Fruit fly (Drosophila melanogaster) whole organism: Measurements from ENCODE around the gene SA2.

Experiments
- CG8478 ChIP-seq: fragments of >200 bp; optimal IDR thresholded peaks from 2 replicates; lab custom pipeline; 2018; ENCODE audit warnings: inconsistent platforms
- Dll ChIP-seq: fragments of >200 bp; optimal IDR thresholded peaks from 2 replicates; lab custom pipeline; 2017
- EcR ChIP-seq, 2 experiments: fragments of >200 bp; optimal IDR thresholded peaks; 2 replicates each; lab custom pipeline; 2017; ENCODE audit warnings: missing biosample characterization in 2 of 2, missing genetic modification characterization in 2 of 2, missing genetic modification reagents in 2 of 2
- pan ChIP-seq: fragments of >200 bp; optimal IDR thresholded peaks from 2 replicates; lab custom pipeline; 2017
- psq ChIP-seq: fragments of >200 bp; optimal IDR thresholded peaks from 2 replicates; lab custom pipeline; 2017
- usp ChIP-seq: fragments of >200 bp; optimal IDR thresholded peaks from 2 replicates; lab custom pipeline; 2017; ENCODE audit warnings: missing biosample characterization, missing genetic modification characterization, mixed read lengths

SA2 gene

DNA sequence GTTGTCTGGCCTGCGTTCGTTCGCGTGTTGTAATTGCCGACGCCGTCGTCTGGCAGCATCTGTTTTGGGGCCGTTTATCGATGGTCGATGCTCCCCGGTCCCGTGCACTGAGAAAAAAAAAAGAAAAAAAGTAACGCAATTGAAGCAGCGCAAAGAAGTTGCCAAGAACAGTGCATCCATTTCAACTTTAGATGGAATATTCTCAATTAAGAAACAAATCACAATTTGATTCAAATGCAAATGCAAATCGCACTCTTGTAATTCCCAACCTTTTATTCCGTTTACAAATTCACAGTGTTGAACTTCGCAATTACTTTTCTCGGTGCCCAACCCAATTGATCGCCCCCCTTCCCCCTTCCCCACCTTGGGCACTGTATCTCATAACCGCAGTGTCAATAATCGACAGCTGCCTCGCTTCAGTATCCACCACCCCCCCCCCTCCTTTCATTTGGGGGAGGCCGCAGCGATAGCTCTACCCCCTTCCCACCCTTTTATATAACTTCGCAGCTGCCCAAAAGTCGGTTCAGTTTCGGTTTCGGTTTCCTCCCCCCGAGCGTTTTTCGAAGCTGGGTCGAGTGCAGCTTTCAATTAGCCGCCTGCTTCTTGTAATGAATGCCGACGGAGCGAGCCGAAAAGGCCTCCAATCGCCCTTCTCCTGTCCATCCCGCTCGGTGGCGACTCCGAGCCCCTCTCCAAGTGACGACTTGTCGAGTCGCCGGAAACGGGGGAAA lies 20.5 kb upstream of the SA2 start:
- TF ChIP-seq Dll (peak; percentile 59), pan (lab: Kevin White, UChicago) (no peak), EcR (GFP tag; optimal IDR thresholded peaks at IDR 0.05; lab: Kevin White, UChicago) (peak in 1 of 2 experiments; percentile 48)

- TF ChIP-seq psq (lab: Kevin White, UChicago) (no peak), usp (GFP tag; lab: Kevin White, UChicago) (no peak), pan (lab: Kevin White, UChicago) (no peak), CG8478 (lab: Kevin White, UChicago) (no peak), Dll (no peak), EcR (GFP tag; optimal IDR thresholded peaks at IDR 0.05; lab: Kevin White, UChicago) (no peak)
These were observed 19.6 kb upstream of the SA2 start for dm6 chr3L:1457281-1457680.

DNA sequence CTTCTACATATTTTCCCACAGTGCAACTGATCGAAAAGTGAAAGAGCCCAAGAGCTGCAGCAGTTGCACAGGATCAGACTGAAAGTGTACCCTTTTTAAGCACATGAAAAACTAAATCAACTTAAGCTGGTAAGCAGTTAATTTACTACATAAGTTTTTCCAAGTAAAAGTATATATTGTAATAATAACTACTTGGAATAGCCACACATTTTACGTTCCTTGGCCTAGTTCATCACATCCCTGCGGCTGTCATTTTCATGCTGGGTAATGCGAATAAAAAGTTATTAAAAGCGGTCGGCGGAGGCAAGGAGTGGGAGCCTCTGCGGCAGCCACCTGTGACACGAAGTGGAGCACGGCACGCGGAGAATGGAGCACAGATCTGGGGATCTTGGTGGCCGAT lies 13.3 kb upstream of the SA2 start:
- TF ChIP-seq EcR (GFP tag; optimal IDR thresholded peaks at IDR 0.05; lab: Kevin White, UChicago): no peak
- TF ChIP-seq psq (lab: Kevin White, UChicago): no peak
- no peak for TF ChIP-seq CG8478 (lab: Kevin White, UChicago)
- TF ChIP-seq Dll: no peak
- no peak for TF ChIP-seq pan (lab: Kevin White, UChicago)
- TF ChIP-seq usp (GFP tag; lab: Kevin White, UChicago): no peak

DNA sequence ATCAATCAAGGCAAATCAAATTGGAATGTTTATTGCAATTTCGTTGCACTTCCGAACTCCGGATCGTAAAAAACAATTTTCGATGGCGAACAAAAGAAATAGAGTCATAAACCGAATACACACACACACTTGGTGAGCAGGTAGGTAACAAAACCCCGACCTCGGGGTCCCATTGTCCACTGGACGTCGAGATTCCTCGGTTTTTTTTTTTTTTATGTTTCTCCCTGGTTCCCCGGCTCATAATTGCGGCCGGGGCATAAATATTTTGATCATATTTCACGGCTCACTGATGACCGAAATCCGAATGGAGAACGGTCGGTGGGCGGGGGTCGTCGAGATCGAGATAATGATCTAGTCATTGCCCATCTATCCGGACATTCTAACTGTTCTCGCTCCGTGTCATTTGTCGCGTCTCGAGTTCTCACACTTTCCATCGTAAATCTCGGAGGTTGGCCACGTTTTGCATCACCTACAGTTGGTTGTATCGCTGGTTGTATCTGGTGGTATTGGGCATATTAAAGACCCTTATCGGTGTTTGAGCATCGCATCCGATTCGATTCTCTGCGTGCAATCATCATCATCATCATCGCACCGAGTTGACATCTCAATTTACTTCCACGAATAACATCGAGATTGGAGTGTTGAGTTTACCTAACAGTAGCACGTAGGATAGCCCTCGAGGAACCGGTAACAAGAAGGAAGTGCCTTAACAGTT lies 10.3 kb upstream of the SA2 start:
- TF ChIP-seq Dll (no peak), CG8478 (lab: Kevin White, UChicago) (no peak), usp (GFP tag; lab: Kevin White, UChicago) (no peak), psq (lab: Kevin White, UChicago) (no peak), EcR (GFP tag; optimal IDR thresholded peaks at IDR 0.05; lab: Kevin White, UChicago) (no peak), pan (lab: Kevin White, UChicago) (no peak)

DNA sequence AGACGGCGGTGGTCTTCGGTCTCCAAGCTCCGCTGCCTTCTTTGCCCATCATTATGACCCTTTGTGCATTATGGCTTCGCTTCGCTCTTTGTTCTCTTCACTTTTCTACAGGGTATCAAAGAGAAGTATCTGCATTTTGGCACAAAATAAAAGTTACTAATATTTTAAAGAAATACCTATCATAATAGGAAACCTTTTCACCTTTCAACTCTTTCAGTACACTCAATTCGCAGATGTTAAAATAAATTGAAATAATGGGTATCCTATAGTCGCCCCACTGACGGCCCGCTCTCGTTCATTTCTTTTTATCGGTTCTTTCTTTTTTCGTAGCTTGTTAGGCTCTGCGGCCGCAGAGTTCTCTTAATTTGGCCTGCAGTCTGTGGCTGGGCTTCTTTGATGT lies 5.2 kb upstream of the SA2 start:
- TF ChIP-seq Dll (no peak), pan (lab: Kevin White, UChicago) (peak; percentile 94), CG8478 (lab: Kevin White, UChicago) (no peak), EcR (GFP tag; optimal IDR thresholded peaks at IDR 0.05; lab: Kevin White, UChicago) (no peak), psq (lab: Kevin White, UChicago) (no peak), usp (GFP tag; lab: Kevin White, UChicago) (no peak)

DNA sequence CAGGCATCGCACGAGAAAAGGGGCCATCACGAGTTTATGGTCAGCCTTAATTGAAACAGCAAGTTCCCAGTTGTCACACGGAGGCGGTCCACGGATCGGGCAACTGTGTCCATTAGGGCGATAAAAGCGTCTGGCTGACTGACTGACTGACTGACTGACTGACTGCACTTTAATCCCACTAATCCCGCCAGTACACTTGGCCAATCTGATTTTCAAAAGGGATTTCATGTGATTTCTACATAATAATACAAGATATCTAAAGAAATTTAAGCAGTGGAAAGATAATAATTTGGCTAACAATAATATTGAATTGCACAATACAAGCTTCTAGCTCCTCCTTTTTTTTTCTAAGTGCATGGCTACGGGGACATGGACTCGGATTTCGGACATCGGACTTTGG lies 4.6 kb upstream of the SA2 start:
- TF ChIP-seq psq (lab: Kevin White, UChicago) (no peak), usp (GFP tag; lab: Kevin White, UChicago) (no peak), EcR (GFP tag; optimal IDR thresholded peaks at IDR 0.05; lab: Kevin White, UChicago) (no peak), CG8478 (lab: Kevin White, UChicago) (no peak)

- TF ChIP-seq CG8478 (lab: Kevin White, UChicago) (no peak), pan (lab: Kevin White, UChicago) (no peak), EcR (GFP tag; optimal IDR thresholded peaks at IDR 0.05; lab: Kevin White, UChicago) (no peak), usp (GFP tag; lab: Kevin White, UChicago) (no peak), psq (lab: Kevin White, UChicago) (no peak)
These were observed 3.3 kb upstream of the SA2 start for dm6 chr3L:1440999-1441398.

dm6 chr3L:1431489-1432053 lies 6.1 kb downstream of the SA2 start:
- TF ChIP-seq usp (GFP tag; lab: Kevin White, UChicago) (no peak), EcR (GFP tag; optimal IDR thresholded peaks at IDR 0.05; lab: Kevin White, UChicago) (no peak), Dll (no peak), psq (lab: Kevin White, UChicago) (no peak), CG8478 (lab: Kevin White, UChicago) (no peak)

- TF ChIP-seq psq (lab: Kevin White, UChicago) (no peak), usp (GFP tag; lab: Kevin White, UChicago) (no peak)
These were observed 13.2 kb downstream of the SA2 start for dm6 chr3L:1424488-1424887.

dm6 chr3L:1423371-1423770 lies 14.3 kb downstream of the SA2 start, which contains the start of gene CG9173:
Gene CG9173, minus strand, starts transcription at chr3L:1423471.
- no peak for TF ChIP-seq usp (GFP tag; lab: Kevin White, UChicago)
- no peak for TF ChIP-seq EcR (GFP tag; optimal IDR thresholded peaks at IDR 0.05; lab: Kevin White, UChicago)
- no peak for TF ChIP-seq Dll
- TF ChIP-seq pan (lab: Kevin White, UChicago): no peak

dm6 chr3L:1420950-1421349 lies 16.7 kb downstream of the SA2 start:
- no peak for TF ChIP-seq CG8478 (lab: Kevin White, UChicago)
- TF ChIP-seq Dll: no peak
- TF ChIP-seq psq (lab: Kevin White, UChicago): no peak
- no peak for TF ChIP-seq pan (lab: Kevin White, UChicago)
- no peak for TF ChIP-seq usp (GFP tag; lab: Kevin White, UChicago)
- TF ChIP-seq EcR (GFP tag; optimal IDR thresholded peaks at IDR 0.05; lab: Kevin White, UChicago): no peak

DNA sequence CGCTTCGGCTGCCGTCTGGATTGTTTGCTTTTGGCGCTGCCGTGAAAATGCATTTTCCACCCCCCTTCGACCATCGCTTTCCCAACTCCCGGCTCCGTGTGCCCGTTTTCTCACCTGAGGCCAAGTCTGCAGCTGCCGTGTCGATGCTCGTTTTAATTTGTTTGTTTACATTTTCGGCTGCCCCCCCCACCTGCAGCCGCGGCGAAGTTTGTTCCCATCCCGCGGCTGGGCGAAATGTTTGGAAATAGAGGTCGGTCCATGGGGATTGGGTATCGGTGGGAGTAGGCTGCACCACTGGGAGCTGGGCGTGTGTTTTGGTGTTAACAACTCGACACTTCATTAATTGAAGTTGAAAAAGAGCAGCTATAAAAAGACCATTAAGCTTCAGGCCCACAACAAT lies 17.7 kb downstream of the SA2 start:
- TF ChIP-seq pan (lab: Kevin White, UChicago) (no peak), CG8478 (lab: Kevin White, UChicago) (no peak), EcR (GFP tag; optimal IDR thresholded peaks at IDR 0.05; lab: Kevin White, UChicago) (no peak), Dll (no peak), usp (GFP tag; lab: Kevin White, UChicago) (no peak), psq (lab: Kevin White, UChicago) (no peak)
